Fruit fly (Drosophila melanogaster): ENCODE results near the gene Saysd1.

The Saysd1 gene

dm6 chr3R:25208042-25208766, 6.8 kb downstream of the Saysd1 start, which contains the start of gene Cad96Ca:
Cad96Ca (minus strand) TSS chr3R:25208283.
- TF ChIP-seq Trl (optimal IDR thresholded peaks at IDR 0.05) (peak; percentile 90 to 92), Trl (GFP tag; optimal IDR thresholded peaks at IDR 0.05) (no peak), vvl (GFP tag; IDR thresholded peaks at IDR 0.05) (peak; percentile 53; the same call in 1 of the 2 replicates), bbx (GFP tag; IDR thresholded peaks at IDR 0.05; ENCODE audit: partially characterized antibody) (0 out of 2 replicates have a peak, but pooled peaks have one; percentile 18), Pdp1 (GFP tag; optimal IDR thresholded peaks at IDR 0.05) (no peak), CrebB (tag; optimal IDR thresholded peaks at IDR 0.05) (no peak), Jarid2 (GFP tag; optimal IDR thresholded peaks at IDR 0.05) (peak; percentile 57), Max (GFP tag; optimal IDR thresholded peaks at IDR 0.05) (no peak), nom (GFP tag; optimal IDR thresholded peaks at IDR 0.05) (peak; percentile 46), CG18011 (GFP tag; optimal IDR thresholded peaks at IDR 0.05) (peak; percentile 46), Bgb (GFP tag; IDR thresholded peaks at IDR 0.05; ENCODE audit: partially characterized antibody) (peak; percentile 17; the same call in 1 of the 2 replicates), ken (GFP tag; IDR thresholded peaks at IDR 0.05) (0 out of 3 replicates have a peak, but pooled peaks have one; percentile 6), yki (optimal IDR thresholded peaks at IDR 0.05) (peak; percentile 66), CG17568 (GFP tag; optimal IDR thresholded peaks at IDR 0.05) (peak; percentile 4), CG32532 (GFP tag; IDR thresholded peaks at IDR 0.05) (peak; percentile 45; the same call in 1 of the 2 replicates), chinmo (GFP tag; IDR thresholded peaks at IDR 0.05; ENCODE audit: partially characterized antibody) (0 out of 4 replicates have a peak, but pooled peaks have one; percentile 36), sens (GFP tag) (peak; percentile 52), z (GFP tag; IDR thresholded peaks at IDR 0.05) (peak; percentile 67; the same call in 1 of the 3 replicates), Mad (GFP tag; optimal IDR thresholded peaks at IDR 0.05) (no peak), stc (GFP tag; IDR thresholded peaks at IDR 0.05) (no peak), zen2 (GFP tag; IDR thresholded peaks at IDR 0.05; ENCODE audit: partially characterized antibody) (peak; percentile 40; the same call in 2 of the 3 replicates), CG17802 (tag; optimal IDR thresholded peaks at IDR 0.05) (no peak), jigr1 (GFP tag; IDR thresholded peaks at IDR 0.05) (no peak), CG12769 (tag; optimal IDR thresholded peaks at IDR 0.05) (peak; percentile 93), pum (GFP tag; optimal IDR thresholded peaks at IDR 0.05) (no peak), NC2β (GFP tag; optimal IDR thresholded peaks at IDR 0.05) (no peak), pita (GFP tag; optimal IDR thresholded peaks at IDR 0.05) (no peak), CG11247 (GFP tag; IDR thresholded peaks at IDR 0.05) (peak; percentile 65), CG12236 (GFP tag; optimal IDR thresholded peaks at IDR 0.05) (no peak), sob (GFP tag; IDR thresholded peaks at IDR 0.05) (0 out of 2 replicates have a peak, but pooled peaks have one; percentile 14), onecut (GFP tag; IDR thresholded peaks at IDR 0.05) (no peak)

- TF ChIP-seq CG12219 (GFP tag; optimal IDR thresholded peaks at IDR 0.05): peak; percentile 68
- TF ChIP-seq CG18764 (GFP tag; optimal IDR thresholded peaks at IDR 0.05): peak; percentile 19
- peak in 1 of 3 experiments; percentile 80 for TF ChIP-seq lola (GFP tag; optimal IDR thresholded peaks at IDR 0.05)
- TF ChIP-seq scrt (GFP tag; optimal IDR thresholded peaks at IDR 0.05): peak; percentile 52
- no peak for TF ChIP-seq CG9609 (GFP tag; optimal IDR thresholded peaks at IDR 0.05)
- peak; percentile 39; the same call in 1 of the 2 replicates for TF ChIP-seq CG31224 (GFP tag; IDR thresholded peaks at IDR 0.05)
- TF ChIP-seq CG1832 (GFP tag; optimal IDR thresholded peaks at IDR 0.05): no peak
- no peak for TF ChIP-seq shn (GFP tag; optimal IDR thresholded peaks at IDR 0.05)
- TF ChIP-seq CG11456 (GFP tag; IDR thresholded peaks at IDR 0.05): peak; percentile 59; the same call in 1 of the 3 replicates
- peak; percentile 56 for TF ChIP-seq CG4328 (GFP tag; optimal IDR thresholded peaks at IDR 0.05)
- TF ChIP-seq CG11723 (GFP tag; optimal IDR thresholded peaks at IDR 0.05): peak; percentile 61
- TF ChIP-seq CG34422 (GFP tag; IDR thresholded peaks at IDR 0.05): peak; percentile 58; the same call in 1 of the 3 replicates
- TF ChIP-seq so (GFP tag; IDR thresholded peaks at IDR 0.05): peak; percentile 76; the same call in 1 of the 3 replicates
- TF ChIP-seq CG4617 (GFP tag; optimal IDR thresholded peaks at IDR 0.05; ENCODE audit: borderline replicate concordance): peak; percentile 12
- TF ChIP-seq CG7745 (tag; optimal IDR thresholded peaks at IDR 0.05): no peak
- peak; percentile 55 for TF ChIP-seq CG2120 (GFP tag; optimal IDR thresholded peaks at IDR 0.05)
- peak; percentile 26 for TF ChIP-seq CG8290 (GFP tag; optimal IDR thresholded peaks at IDR 0.05)
- peak in 1 of 2 experiments; percentile 39 for TF ChIP-seq CG8290 (tag; optimal IDR thresholded peaks at IDR 0.05)
- TF ChIP-seq ase (GFP tag; IDR thresholded peaks at IDR 0.05): peak; percentile 61
Measured at dm6 chr3R:25207405-25208003, 7.5 kb downstream of the Saysd1 start.

Measured in whole organism, embryonic.